Worm (Caenorhabditis elegans): ENCODE data around the gene F02A9.1.

DNA sequence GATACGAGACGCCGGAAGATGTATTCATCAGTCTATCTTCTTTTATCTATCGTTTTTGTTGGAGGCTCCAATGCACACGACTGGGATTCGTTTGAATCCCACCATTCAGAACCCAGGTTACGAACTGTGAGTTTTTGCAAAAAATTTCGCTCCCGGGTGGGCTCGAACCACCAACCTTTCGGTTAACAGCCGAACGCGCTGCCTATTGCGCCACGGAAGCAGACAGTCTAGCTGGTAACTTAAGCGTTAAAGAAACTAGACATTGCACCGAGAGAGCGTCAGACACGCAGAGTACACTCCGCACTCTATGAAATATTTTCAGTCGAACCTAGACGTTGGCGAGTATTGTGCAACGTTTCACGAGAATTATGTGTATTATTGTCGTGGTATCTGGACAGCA lies 26.5 kb upstream of the F02A9.1 start:
- TF ChIP-seq elt-3 (tag; optimal IDR thresholded peaks at IDR 0.05) (no peak), unc-39 (tag; optimal IDR thresholded peaks at IDR 0.05) (no peak), mls-2 (tag; optimal IDR thresholded peaks at IDR 0.05) (no peak), lsy-2 (tag; optimal IDR thresholded peaks at IDR 0.05) (no peak)
